Worm (Caenorhabditis elegans): ENCODE measurements around the gene mrpl-49.

DNA sequence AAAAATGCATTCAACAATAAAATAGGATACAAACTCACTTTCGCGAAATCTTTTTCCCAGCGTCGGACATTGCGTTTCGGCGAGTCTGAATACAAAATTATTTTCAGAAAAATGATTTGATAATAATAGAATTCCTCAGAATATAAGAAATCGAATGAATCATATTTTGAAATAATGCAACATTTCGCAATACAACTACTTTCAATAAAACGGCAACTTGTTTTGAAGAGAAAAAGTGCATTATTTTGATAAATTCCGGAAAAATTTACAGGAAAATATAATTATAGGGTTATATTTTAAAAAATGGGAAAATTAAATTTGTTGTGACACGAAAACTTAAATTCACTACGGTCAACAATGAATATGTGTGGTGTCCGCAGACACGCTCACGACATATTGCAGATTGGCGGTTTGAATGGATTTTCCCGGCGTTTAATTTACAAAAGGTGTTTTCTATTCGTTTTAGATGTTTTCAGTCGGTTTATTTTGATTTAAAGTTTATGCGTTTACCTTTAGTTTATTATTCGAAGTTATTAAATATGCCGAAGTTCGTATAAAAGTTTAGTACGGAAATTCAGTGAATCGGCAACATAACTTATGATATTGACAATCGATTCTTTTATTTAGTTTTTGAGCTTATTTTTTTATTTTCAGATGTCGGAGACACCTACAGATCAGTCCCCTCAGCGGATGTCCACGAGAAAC, 35.0 kb downstream of the mrpl-49 start, which contains the start of the genes abcf-1 and scc-3:
- no peak for TF ChIP-seq fkh-10 (GFP tag; optimal IDR thresholded peaks at IDR 0.05)
- no peak for TF ChIP-seq hlh-13 (GFP tag; optimal IDR thresholded peaks at IDR 0.05)
- TF ChIP-seq K09A11.1 (tag; optimal IDR thresholded peaks at IDR 0.05; ENCODE audit: insufficient read depth), result no peak
- TF ChIP-seq ztf-16 (tag; optimal IDR thresholded peaks at IDR 0.05), result no peak
- no peak for TF ChIP-seq eyg-1 (tag; optimal IDR thresholded peaks at IDR 0.05)
